Worm (Caenorhabditis elegans): ENCODE results near the gene fax-1.
A peak's percentile ranks its signal among the peaks of the same experiment; 100 is the strongest.

fax-1 gene

DNA sequence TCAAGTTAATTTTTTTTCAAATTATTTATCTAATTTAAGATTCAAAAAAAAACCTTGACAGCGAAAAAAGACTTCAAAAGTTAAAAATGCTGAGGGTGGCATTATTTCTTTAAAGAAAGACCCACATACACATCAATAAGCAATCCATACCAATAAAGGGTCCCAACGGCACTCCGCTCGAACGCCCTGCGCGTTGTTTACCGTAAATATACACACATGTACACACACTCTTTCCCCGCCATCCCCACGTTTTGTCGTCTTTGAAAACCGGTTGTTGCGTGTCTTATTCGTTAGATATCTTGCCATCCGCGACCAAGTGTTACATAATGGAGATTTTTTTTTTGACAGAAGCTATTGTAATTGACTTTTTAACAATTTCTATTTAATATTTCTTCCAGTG, 39.6 kb downstream of the fax-1 start, which contains the start of gene gcc-1 (continued):
- TF ChIP-seq pqm-1 (tag; optimal IDR thresholded peaks at IDR 0.05) = no peak
- peak; percentile 55 for TF ChIP-seq nhr-90 (tag; optimal IDR thresholded peaks at IDR 0.05; ENCODE audit: poor library complexity)
- TF ChIP-seq mdl-1 (tag; optimal IDR thresholded peaks at IDR 0.05) = peak in 1 of 2 experiments; percentile 38
- no peak for TF ChIP-seq aly-2 (tag; optimal IDR thresholded peaks at IDR 0.05)
- peak; percentile 5 to 59 for TF ChIP-seq lsy-2 (tag; optimal IDR thresholded peaks at IDR 0.05)
- TF ChIP-seq nhr-71 (tag; optimal IDR thresholded peaks at IDR 0.05) = peak; percentile 63

DNA sequence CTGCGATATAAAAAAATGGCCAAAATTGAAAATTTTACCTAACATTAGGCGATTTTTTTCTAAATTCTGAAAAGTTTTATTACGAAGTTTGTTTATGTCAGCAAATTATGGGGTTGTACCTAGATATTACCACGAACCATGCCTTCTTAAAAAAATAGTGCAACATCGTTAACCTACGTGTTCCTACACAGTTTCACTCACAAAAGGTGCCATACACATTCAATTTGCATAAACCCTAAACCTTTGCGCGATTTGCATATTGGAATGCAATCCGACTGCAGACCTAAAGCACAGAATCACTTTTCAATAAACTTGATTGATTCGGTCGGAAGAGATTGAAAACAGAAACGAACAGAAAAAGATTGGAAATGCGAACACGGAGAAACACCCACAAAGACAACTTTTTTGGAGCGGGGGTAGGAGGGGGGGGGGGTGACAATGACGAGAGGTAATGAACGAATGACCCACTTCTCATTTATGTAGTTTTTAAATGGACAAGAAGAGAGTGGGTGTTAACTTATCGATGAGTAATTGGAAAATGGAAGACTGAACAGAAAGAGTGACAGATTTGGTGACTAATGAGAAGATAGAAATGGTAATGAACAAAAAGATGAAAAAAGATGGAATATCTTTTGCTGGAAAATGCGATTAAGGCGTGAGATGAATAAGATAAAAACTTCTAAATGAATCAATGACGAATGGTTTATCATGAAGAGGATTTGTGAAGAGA, 42.9 kb downstream of the fax-1 start:
- TF ChIP-seq blmp-1 (tag; optimal IDR thresholded peaks at IDR 0.05) (peak; percentile 17), pax-3 (tag; optimal IDR thresholded peaks at IDR 0.05) (no peak), mep-1 (tag; optimal IDR thresholded peaks at IDR 0.05) (peak; percentile 37), nhr-85 (tag) (peak; percentile 62)

- no peak for TF ChIP-seq nhr-84 (tag; optimal IDR thresholded peaks at IDR 0.05)
- TF ChIP-seq snu-23 (GFP tag; optimal IDR thresholded peaks at IDR 0.05) = peak; percentile 23
- TF ChIP-seq nhr-85 (tag) = peak; percentile 88
- TF ChIP-seq fkh-8 (tag; optimal IDR thresholded peaks at IDR 0.05) = no peak
- no peak for TF ChIP-seq C04F5.9 (tag; optimal IDR thresholded peaks at IDR 0.05)
- no peak for TF ChIP-seq lir-3 (tag; optimal IDR thresholded peaks at IDR 0.05; ENCODE audit: poor library complexity)
- no peak for TF ChIP-seq xbp-1 (tag; optimal IDR thresholded peaks at IDR 0.05)
- TF ChIP-seq ceh-63 (GFP tag; optimal IDR thresholded peaks at IDR 0.05) = no peak
- TF ChIP-seq lin-14 (GFP tag; optimal IDR thresholded peaks at IDR 0.05) = peak; percentile 71
- TF ChIP-seq nhr-71 (tag; optimal IDR thresholded peaks at IDR 0.05) = no peak
- TF ChIP-seq mep-1 (tag; optimal IDR thresholded peaks at IDR 0.05) = peak; percentile 67
- TF ChIP-seq sptf-1 (tag; optimal IDR thresholded peaks at IDR 0.05) = no peak
- TF ChIP-seq unc-86 (tag; optimal IDR thresholded peaks at IDR 0.05) = no peak
- TF ChIP-seq nhr-76 (tag; optimal IDR thresholded peaks at IDR 0.05) = no peak
- TF ChIP-seq lsy-2 (tag; optimal IDR thresholded peaks at IDR 0.05) = no peak
- TF ChIP-seq ceh-88 (GFP tag; IDR thresholded peaks at IDR 0.05) = no peak
- TF ChIP-seq aly-2 (tag; optimal IDR thresholded peaks at IDR 0.05) = no peak
- TF ChIP-seq nhr-19 (GFP tag; conservative IDR thresholded peaks at IDR 0.05) = no peak
- no peak for TF ChIP-seq nhr-11 (tag; optimal IDR thresholded peaks at IDR 0.05)
- TF ChIP-seq blmp-1 (tag; optimal IDR thresholded peaks at IDR 0.05) = peak; percentile 65
- peak; percentile 10 for TF ChIP-seq elt-2 (tag; optimal IDR thresholded peaks at IDR 0.05)
- no peak for TF ChIP-seq nhr-20 (tag; optimal IDR thresholded peaks at IDR 0.05)
- no peak for TF ChIP-seq snpc-4 (tag; optimal IDR thresholded peaks at IDR 0.05)
- no peak for TF ChIP-seq sox-4 (tag; optimal IDR thresholded peaks at IDR 0.05)
Observed at ce11 chrX:3155111-3155843, 43.9 kb downstream of the fax-1 start.

- TF ChIP-seq dsc-1 (tag; optimal IDR thresholded peaks at IDR 0.05) (no peak), elt-2 (tag; optimal IDR thresholded peaks at IDR 0.05) (peak; percentile 48)
Observed at ce11 chrX:3154562-3154961, 44.6 kb downstream of the fax-1 start.

DNA sequence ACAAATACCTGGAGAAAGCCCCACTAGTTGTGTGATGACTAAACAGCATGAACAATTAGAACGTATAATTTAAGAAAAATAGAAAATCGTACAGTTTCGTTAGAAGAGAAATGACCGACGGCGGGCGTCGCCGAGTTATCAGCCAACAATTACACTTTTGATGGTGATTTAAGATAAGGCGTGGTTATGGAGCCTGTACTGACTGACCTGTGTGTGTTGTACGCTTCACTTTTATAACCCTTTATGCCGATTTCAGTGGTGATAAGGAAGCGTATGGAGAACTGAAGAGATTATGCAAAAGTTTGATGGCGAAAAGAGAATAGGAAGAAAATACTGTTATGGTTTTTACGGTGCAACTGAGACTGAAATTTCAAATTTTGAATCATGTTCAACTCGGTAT, 46.0 kb downstream of the fax-1 start:
- TF ChIP-seq ztf-4 (tag; optimal IDR thresholded peaks at IDR 0.05) (no peak), unc-130 (tag; optimal IDR thresholded peaks at IDR 0.05) (no peak), aly-2 (tag; optimal IDR thresholded peaks at IDR 0.05) (no peak), mef-2 (tag; optimal IDR thresholded peaks at IDR 0.05) (no peak), lin-14 (GFP tag; optimal IDR thresholded peaks at IDR 0.05) (peak; percentile 21), fos-1 (tag; optimal IDR thresholded peaks at IDR 0.05) (no peak), nhr-76 (tag; optimal IDR thresholded peaks at IDR 0.05) (no peak), F16B12.6 (tag; optimal IDR thresholded peaks at IDR 0.05) (no peak), ceh-63 (GFP tag; optimal IDR thresholded peaks at IDR 0.05) (no peak), ceh-88 (GFP tag; IDR thresholded peaks at IDR 0.05) (no peak), swsn-7 (tag; optimal IDR thresholded peaks at IDR 0.05) (no peak), elt-2 (tag; optimal IDR thresholded peaks at IDR 0.05) (peak; percentile 96), sox-4 (tag; optimal IDR thresholded peaks at IDR 0.05) (no peak), efl-1 (optimal IDR thresholded peaks at IDR 0.05) (no peak), efl-1 (GFP tag; optimal IDR thresholded peaks at IDR 0.05 in 1 of 2) (peak in 1 of 2 experiments; percentile 49), lin-35 (GFP tag; optimal IDR thresholded peaks at IDR 0.05) (peak in 1 of 2 experiments; percentile 36), tbx-2 (tag; optimal IDR thresholded peaks at IDR 0.05) (no peak), nhr-71 (tag; optimal IDR thresholded peaks at IDR 0.05) (peak; percentile 42), nhr-20 (tag; optimal IDR thresholded peaks at IDR 0.05) (peak; percentile 25), jun-1 (tag; optimal IDR thresholded peaks at IDR 0.05) (peak; percentile 29), unc-30 (tag; optimal IDR thresholded peaks at IDR 0.05) (no peak), pqm-1 (tag; optimal IDR thresholded peaks at IDR 0.05) (peak; percentile 12), ceh-8 (GFP tag; optimal IDR thresholded peaks at IDR 0.05) (no peak), nhr-77 (tag; optimal IDR thresholded peaks at IDR 0.05) (no peak), C04F5.9 (tag; optimal IDR thresholded peaks at IDR 0.05) (no peak)
